Worm (Caenorhabditis elegans): Measurements from ENCODE around the gene ZC449.1.

ce11 chrX:5009000-5009399 lies 15.2 kb upstream of the ZC449.1 start, which contains the start of gene hsd-3:
- TF ChIP-seq sptf-1 (tag; optimal IDR thresholded peaks at IDR 0.05) (no peak), nhr-12 (tag; optimal IDR thresholded peaks at IDR 0.05) (no peak), mep-1 (tag; optimal IDR thresholded peaks at IDR 0.05) (no peak), snpc-4 (tag; optimal IDR thresholded peaks at IDR 0.05) (no peak), unc-62 (GFP tag; optimal IDR thresholded peaks at IDR 0.05) (no peak), lin-13 (tag; optimal IDR thresholded peaks at IDR 0.05) (no peak), unc-39 (tag; optimal IDR thresholded peaks at IDR 0.05) (no peak), nhr-76 (tag; optimal IDR thresholded peaks at IDR 0.05) (no peak), nhr-237 (tag; optimal IDR thresholded peaks at IDR 0.05) (no peak)
